Worm (Caenorhabditis elegans): ENCODE data around the gene let-858.

- peak; percentile 70 for TF ChIP-seq T22C8.4 (GFP tag; IDR thresholded peaks at IDR 0.05)
- 0 out of 2 replicates have a peak, but pooled peaks have one; percentile 25 for TF ChIP-seq ztf-23 (GFP tag; IDR thresholded peaks at IDR 0.05)
- TF ChIP-seq flt-1 (GFP tag; IDR thresholded peaks at IDR 0.05) = 0 out of 2 replicates have a peak, but pooled peaks have one; percentile 54
- peak; percentile 37; the same call in 1 of the 2 replicates for TF ChIP-seq klf-2 (GFP tag; conservative IDR thresholded peaks at IDR 0.05)
- TF ChIP-seq ref-1 (GFP tag; conservative IDR thresholded peaks at IDR 0.05) = no peak
- no peak for TF ChIP-seq cog-1 (tag; optimal IDR thresholded peaks at IDR 0.05)
Observed at ce11 chrII:10989180-10989579, 33.0 kb upstream of the let-858 start.
